Worm (Caenorhabditis elegans): ENCODE results near the gene C49H3.12.
"Not testable (repeated sequence)": the region's sequence is repeated elsewhere in the genome, so short reads cannot be mapped to it uniquely, and the experiment has no call there.

- not testable (repeated sequence) for TF ChIP-seq bed-3 (GFP tag; optimal IDR thresholded peaks at IDR 0.05); elt-3 (tag; optimal IDR thresholded peaks at IDR 0.05); blmp-1 (tag; optimal IDR thresholded peaks at IDR 0.05); unc-62 (GFP tag; optimal IDR thresholded peaks at IDR 0.05)
These were observed 21.2 kb upstream of the C49H3.12 start, which contains the start of gene mcm-3AP for ce11 chrIV:7948290-7948689.

Measured in whole organism, mixed stage, embryonic.